Worm (Caenorhabditis elegans): ENCODE measurements around the gene F14F7.5.

The F14F7.5 gene

ce11 chrIII:12993607-12994006 is 38.2 kb upstream of the F14F7.5 start, which contains the start of gene col-97:
col-97 (minus strand) TSS chrIII:12993707.
- TF ChIP-seq dpl-1 (GFP tag; optimal IDR thresholded peaks at IDR 0.05): no peak
- TF ChIP-seq mdl-1 (tag; optimal IDR thresholded peaks at IDR 0.05): no peak
- TF ChIP-seq C16A3.4 (tag; optimal IDR thresholded peaks at IDR 0.05): no peak
- TF ChIP-seq efl-1 (optimal IDR thresholded peaks at IDR 0.05): no peak
- peak in 1 of 2 experiments; percentile 49 for TF ChIP-seq efl-1 (GFP tag; optimal IDR thresholded peaks at IDR 0.05 in 1 of 2)
- TF ChIP-seq fos-1 (tag; optimal IDR thresholded peaks at IDR 0.05): no peak

- TF ChIP-seq efl-1 (optimal IDR thresholded peaks at IDR 0.05): no peak
- peak in 1 of 2 experiments; percentile 26 for TF ChIP-seq efl-1 (GFP tag; optimal IDR thresholded peaks at IDR 0.05 in 1 of 2)
- TF ChIP-seq nhr-20 (tag; optimal IDR thresholded peaks at IDR 0.05): no peak
Observed at ce11 chrIII:12998252-12998651, 33.5 kb upstream of the F14F7.5 start.

ce11 chrIII:13000457-13000856 is 31.3 kb upstream of the F14F7.5 start, which contains the start of gene ZK1010.8:
ZK1010.8 (minus strand) TSS chrIII:13000670.
- no peak for TF ChIP-seq fkh-4 (tag; optimal IDR thresholded peaks at IDR 0.05; ENCODE audit: borderline replicate concordance)
- no peak for TF ChIP-seq fos-1 (tag; optimal IDR thresholded peaks at IDR 0.05)
- TF ChIP-seq ceh-88 (GFP tag; IDR thresholded peaks at IDR 0.05): no peak
- TF ChIP-seq C16A3.4 (tag; optimal IDR thresholded peaks at IDR 0.05): no peak
- TF ChIP-seq dsc-1 (tag; optimal IDR thresholded peaks at IDR 0.05): no peak
- no peak for TF ChIP-seq fkh-10 (GFP tag; optimal IDR thresholded peaks at IDR 0.05)
- TF ChIP-seq nhr-19 (GFP tag; conservative IDR thresholded peaks at IDR 0.05): no peak
- TF ChIP-seq fkh-8 (tag; optimal IDR thresholded peaks at IDR 0.05): no peak
- no peak for TF ChIP-seq ceh-90 (tag; optimal IDR thresholded peaks at IDR 0.05)
- TF ChIP-seq lin-13 (GFP tag; optimal IDR thresholded peaks at IDR 0.05): no peak
- no peak for TF ChIP-seq nhr-47 (tag; optimal IDR thresholded peaks at IDR 0.05)
- TF ChIP-seq efl-1 (optimal IDR thresholded peaks at IDR 0.05): no peak
- no peak for TF ChIP-seq efl-1 (GFP tag; optimal IDR thresholded peaks at IDR 0.05 in 1 of 2)
- TF ChIP-seq lin-35 (GFP tag; optimal IDR thresholded peaks at IDR 0.05): no peak
- no peak for TF ChIP-seq jun-1 (tag; optimal IDR thresholded peaks at IDR 0.05)
- TF ChIP-seq lir-3 (tag; optimal IDR thresholded peaks at IDR 0.05; ENCODE audit: poor library complexity): no peak
- TF ChIP-seq nhr-77 (tag; optimal IDR thresholded peaks at IDR 0.05): no peak
- no peak for TF ChIP-seq ama-1 (optimal IDR thresholded peaks at IDR 0.05)
- TF ChIP-seq skn-1 (tag; optimal IDR thresholded peaks at IDR 0.05): no peak
- TF ChIP-seq elt-3 (tag; optimal IDR thresholded peaks at IDR 0.05): no peak

ce11 chrIII:13002098-13002497 is 29.7 kb upstream of the F14F7.5 start, which contains the start of gene ZK1010.10:
ZK1010.10 (plus strand) TSS chrIII:13002383.
- TF ChIP-seq swsn-7 (tag; optimal IDR thresholded peaks at IDR 0.05): peak; percentile 30
- no peak for TF ChIP-seq elt-2 (tag; optimal IDR thresholded peaks at IDR 0.05)
- TF ChIP-seq pag-3 (tag; optimal IDR thresholded peaks at IDR 0.05; ENCODE audit: borderline replicate concordance, insufficient read depth): no peak
- peak; percentile 4 for TF ChIP-seq snpc-4 (tag; optimal IDR thresholded peaks at IDR 0.05)
- TF ChIP-seq aly-2 (tag; optimal IDR thresholded peaks at IDR 0.05): no peak
- no peak for TF ChIP-seq hlh-4 (tag; optimal IDR thresholded peaks at IDR 0.05)
- TF ChIP-seq nhr-84 (tag; optimal IDR thresholded peaks at IDR 0.05): no peak
- TF ChIP-seq nhr-85 (tag): peak; percentile 75
- no peak for TF ChIP-seq unc-86 (tag; optimal IDR thresholded peaks at IDR 0.05)
- TF ChIP-seq hpl-2 (GFP tag; optimal IDR thresholded peaks at IDR 0.05): no peak
- no peak for TF ChIP-seq ets-5 (GFP tag; IDR thresholded peaks at IDR 0.05)
- TF ChIP-seq pax-3 (tag; optimal IDR thresholded peaks at IDR 0.05): no peak
- no peak for TF ChIP-seq unc-130 (tag; optimal IDR thresholded peaks at IDR 0.05)
- no peak for TF ChIP-seq lin-14 (GFP tag; optimal IDR thresholded peaks at IDR 0.05)
- no peak for TF ChIP-seq nhr-71 (tag; optimal IDR thresholded peaks at IDR 0.05)
- no peak for TF ChIP-seq Y116A8C.19 (tag; optimal IDR thresholded peaks at IDR 0.05; ENCODE audit: borderline replicate concordance)
- peak in 1 of 2 experiments; percentile 39 for TF ChIP-seq mdl-1 (tag; optimal IDR thresholded peaks at IDR 0.05)
- no peak for TF ChIP-seq pqm-1 (tag; optimal IDR thresholded peaks at IDR 0.05)
- no peak for TF ChIP-seq efl-3 (GFP tag; optimal IDR thresholded peaks at IDR 0.05)
- no peak for TF ChIP-seq nhr-19 (GFP tag; conservative IDR thresholded peaks at IDR 0.05)
- no peak for TF ChIP-seq sup-37 (GFP tag; optimal IDR thresholded peaks at IDR 0.05)
- no peak for TF ChIP-seq ztf-4 (tag; optimal IDR thresholded peaks at IDR 0.05)
- TF ChIP-seq egl-27 (tag; optimal IDR thresholded peaks at IDR 0.05): no peak
- TF ChIP-seq snu-23 (GFP tag; optimal IDR thresholded peaks at IDR 0.05): peak; percentile 36
- peak; percentile 47 for TF ChIP-seq blmp-1 (tag; optimal IDR thresholded peaks at IDR 0.05)
- no peak for TF ChIP-seq hlh-17 (GFP tag; optimal IDR thresholded peaks at IDR 0.05; ENCODE audit: borderline replicate concordance)
- TF ChIP-seq ama-1 (optimal IDR thresholded peaks at IDR 0.05): no peak
- no peak for TF ChIP-seq mab-9 (GFP tag; IDR thresholded peaks at IDR 0.05)

Data from whole organism, L1 larva.